Fruit fly (Drosophila melanogaster) whole organism, embryonic: ENCODE measurements around the gene Vha16-3.

ENCODE experiments used
- Atf3 ChIP-seq: fragments of 200-800 bp; sonication (Bioruptor generic); optimal IDR thresholded peaks from 3 replicates; lab custom pipeline; 2016; ENCODE audit warnings: missing biosample characterization, missing genetic modification characterization
- Awh ChIP-seq: fragments of 200-800 bp; sonication (Bioruptor generic); IDR thresholded peaks from 2 replicates; pipeline ENCODE4, ENCODE4 v1.3.6; 2022; ENCODE audit warnings: missing biosample characterization, missing genetic modification characterization
- CG10654 ChIP-seq: fragments of 200-800 bp; sonication (Bioruptor generic); optimal IDR thresholded peaks from 2 replicates; lab custom pipeline; 2016; ENCODE audit warnings: missing biosample characterization, missing genetic modification characterization
- CG12155 ChIP-seq: fragments of 200-800 bp; sonication (Bioruptor generic); optimal IDR thresholded peaks from 3 replicates; lab custom pipeline; 2016; ENCODE audit warnings: missing biosample characterization, missing genetic modification characterization
- CG12391 ChIP-seq: fragments of 200-800 bp; sonication (Bioruptor generic); optimal IDR thresholded peaks from 3 replicates; lab custom pipeline; 2018; ENCODE audit warnings: missing biosample characterization, mild to moderate bottlenecking, missing genetic modification characterization, moderate library complexity
- CG12744 ChIP-seq: fragments of 200-800 bp; sonication (Bioruptor generic); optimal IDR thresholded peaks from 2 replicates; lab custom pipeline; 2016; ENCODE audit warnings: missing biosample characterization, missing genetic modification characterization
- CG13123 ChIP-seq: fragments of 200-800 bp; sonication (Bioruptor generic); optimal IDR thresholded peaks from 2 replicates; lab custom pipeline; 2016; ENCODE audit warnings: missing biosample characterization, missing genetic modification characterization
- CG13287 ChIP-seq: fragments of 200-800 bp; sonication (Bioruptor generic); IDR thresholded peaks from 2 replicates; pipeline ENCODE4 v1.3.6; 2022; ENCODE audit warnings: missing biosample characterization, missing genetic modification characterization; ENCODE audit not compliant: partially characterized antibody
- CG14014 ChIP-seq: fragments of 200-800 bp; sonication (Bioruptor generic); IDR thresholded peaks from 2 replicates; pipeline ENCODE4 v1.3.6; 2022; ENCODE audit warnings: missing biosample characterization, missing genetic modification characterization
- CG14667 ChIP-seq: fragments of 200-800 bp; sonication (Bioruptor generic); IDR thresholded peaks from 2 replicates; pipeline ENCODE4 v1.3.6; 2022; ENCODE audit warnings: missing biosample characterization, missing genetic modification characterization
- CG15011 ChIP-seq: fragments of 200-800 bp; sonication (Bioruptor generic); optimal IDR thresholded peaks from 3 replicates; lab custom pipeline; 2018; ENCODE audit warnings: missing biosample characterization, mild to moderate bottlenecking, missing genetic modification characterization
- CG15073 ChIP-seq: fragments of 200-800 bp; sonication (Bioruptor generic); optimal IDR thresholded peaks from 2 replicates; lab custom pipeline; 2016; ENCODE audit warnings: missing biosample characterization, missing genetic modification characterization
- CG15601 ChIP-seq: fragments of 200-800 bp; sonication (Bioruptor generic); optimal IDR thresholded peaks from 3 replicates; lab custom pipeline; 2019; ENCODE audit warnings: missing biosample characterization, mild to moderate bottlenecking, missing genetic modification characterization, moderate library complexity
- CG1602 ChIP-seq: fragments of 200-800 bp; sonication (Bioruptor generic); optimal IDR thresholded peaks from 3 replicates; lab custom pipeline; 2016; ENCODE audit warnings: missing biosample characterization, missing genetic modification characterization
- CG17912 ChIP-seq: fragments of 200-800 bp; sonication (Bioruptor generic); optimal IDR thresholded peaks from 2 replicates; lab custom pipeline; 2018; ENCODE audit warnings: missing biosample characterization, mild to moderate bottlenecking, missing genetic modification characterization
- CG2712 ChIP-seq: fragments of 200-800 bp; optimal IDR thresholded peaks from 3 replicates; lab custom pipeline; 2019; ENCODE audit warnings: missing biosample characterization, mild to moderate bottlenecking, missing genetic modification characterization, moderate library complexity
- CG2889 ChIP-seq: fragments of 200-800 bp; sonication (Bioruptor generic); IDR thresholded peaks from 3 replicates; pipeline ENCODE4 v1.3.6; 2022; ENCODE audit warnings: missing biosample characterization, missing genetic modification characterization
- CG3065 ChIP-seq: fragments of 200-800 bp; sonication (Bioruptor generic); optimal IDR thresholded peaks from 2 replicates; lab custom pipeline; 2016; ENCODE audit warnings: missing biosample characterization, missing genetic modification characterization
- CG31388 ChIP-seq: fragments of 200-800 bp; sonication (Bioruptor generic); optimal IDR thresholded peaks from 2 replicates; lab custom pipeline; 2016; ENCODE audit warnings: missing biosample characterization, missing genetic modification characterization
- CG3847 ChIP-seq: fragments of 200-800 bp; sonication (Bioruptor generic); IDR thresholded peaks from 2 replicates; pipeline ENCODE4 v1.3.6; 2022; ENCODE audit warnings: missing biosample characterization, missing genetic modification characterization
- CG7271 ChIP-seq: fragments of 200-800 bp; sonication (Bioruptor generic); optimal IDR thresholded peaks from 2 replicates; lab custom pipeline; 2018; ENCODE audit warnings: missing biosample characterization, mild to moderate bottlenecking, missing genetic modification characterization, moderate library complexity
- CG8944 ChIP-seq: fragments of 200-800 bp; sonication (Bioruptor generic); optimal IDR thresholded peaks from 3 replicates; lab custom pipeline; 2016; ENCODE audit warnings: missing biosample characterization, missing genetic modification characterization
- CG9609 ChIP-seq: fragments of 200-800 bp; sonication (Bioruptor generic); optimal IDR thresholded peaks from 3 replicates; lab custom pipeline; 2016; ENCODE audit warnings: missing biosample characterization, missing genetic modification characterization
- Dad ChIP-seq: fragments of 200-800 bp; sonication (Bioruptor generic); optimal IDR thresholded peaks from 3 replicates; lab custom pipeline; 2016; ENCODE audit warnings: missing biosample characterization, missing genetic modification characterization
- Doc2 ChIP-seq: fragments of 200-800 bp; sonication (Bioruptor generic); IDR thresholded peaks from 2 replicates; pipeline ENCODE4 v1.3.6; 2022; ENCODE audit warnings: missing biosample characterization, missing genetic modification characterization
- Eip74EF ChIP-seq, 2 experiments: fragments of 200-800 bp in 1 of 2; fragments of >200 bp in 1 of 2; sonication (Bioruptor generic) in 1 of 2; optimal IDR thresholded peaks; 2 replicates each; lab custom pipeline; 2017 to 2019; ENCODE audit warnings: missing biosample characterization in 2 of 2, missing genetic modification characterization in 2 of 2, mild to moderate bottlenecking in 1 of 2, moderate library complexity in 1 of 2
- Hr78 ChIP-seq, 2 experiments: fragments of 200-800 bp in 1 of 2; fragments of >200 bp in 1 of 2; sonication (Bioruptor generic) in 1 of 2; optimal IDR thresholded peaks; 2 replicates each; lab custom pipeline; 2017 to 2019; ENCODE audit warnings: missing biosample characterization in 2 of 2, missing genetic modification characterization in 2 of 2, mild to moderate bottlenecking in 1 of 2, moderate library complexity in 1 of 2
- MESR4 ChIP-seq: fragments of 200-800 bp; sonication (Bioruptor generic); optimal IDR thresholded peaks from 2 replicates; lab custom pipeline; 2018; ENCODE audit warnings: missing biosample characterization, mild to moderate bottlenecking, missing genetic modification characterization, moderate library complexity
- MTF-1 ChIP-seq: fragments of 200-800 bp; sonication (Bioruptor generic); optimal IDR thresholded peaks from 2 replicates; lab custom pipeline; 2018; ENCODE audit warnings: missing biosample characterization, mild to moderate bottlenecking, missing genetic modification characterization, borderline replicate concordance
- Nf-YC ChIP-seq: fragments of 200-800 bp; optimal IDR thresholded peaks from 3 replicates; lab custom pipeline; 2019; ENCODE audit warnings: missing biosample characterization, mild to moderate bottlenecking, missing genetic modification characterization, moderate library complexity
- Optix ChIP-seq: fragments of 200-800 bp; sonication (Bioruptor generic); IDR thresholded peaks from 3 replicates; pipeline ENCODE4 v1.3.6; 2022; ENCODE audit warnings: missing biosample characterization, missing genetic modification characterization
- Xrp1 ChIP-seq: fragments of 200-800 bp; sonication (Bioruptor generic); IDR thresholded peaks from 2 replicates; pipeline ENCODE4 v1.3.6; 2022; ENCODE audit warnings: missing biosample characterization, missing genetic modification characterization
- ab ChIP-seq: fragments of 200-800 bp; sonication (Bioruptor generic); optimal IDR thresholded peaks from 2 replicates; lab custom pipeline; 2016; ENCODE audit warnings: missing biosample characterization, missing genetic modification characterization
- al ChIP-seq: fragments of 200-800 bp; sonication (Bioruptor generic); IDR thresholded peaks from 2 replicates; pipeline ENCODE4 v1.3.6; 2022; ENCODE audit warnings: missing biosample characterization, missing genetic modification characterization
- bowl ChIP-seq: fragments of 200-800 bp; sonication (Bioruptor generic); IDR thresholded peaks from 2 replicates; pipeline ENCODE4 v1.3.6; 2022; ENCODE audit warnings: missing biosample characterization, missing genetic modification characterization
- chm ChIP-seq: fragments of 200-800 bp; sonication (Bioruptor generic); IDR thresholded peaks from 2 replicates; pipeline ENCODE4 v1.3.6; 2022; ENCODE audit warnings: missing biosample characterization, missing genetic modification characterization
- chn ChIP-seq: fragments of 200-800 bp; sonication (Bioruptor generic); optimal IDR thresholded peaks from 2 replicates; lab custom pipeline; 2016; ENCODE audit warnings: missing biosample characterization, missing genetic modification characterization
- corto ChIP-seq: fragments of 200-800 bp; sonication (Bioruptor generic); optimal IDR thresholded peaks from 2 replicates; lab custom pipeline; 2016; ENCODE audit warnings: missing biosample characterization, mild to moderate bottlenecking, missing genetic modification characterization, moderate library complexity
- cwo ChIP-seq: fragments of 200-800 bp; sonication (Bioruptor generic); optimal IDR thresholded peaks from 3 replicates; lab custom pipeline; 2017; ENCODE audit warnings: missing biosample characterization, missing genetic modification characterization, mild to moderate bottlenecking, moderate library complexity, missing genetic modification reagents
- emc ChIP-seq: fragments of 200-800 bp; sonication (Bioruptor generic); optimal IDR thresholded peaks from 2 replicates; lab custom pipeline; 2016; ENCODE audit warnings: missing biosample characterization, missing genetic modification characterization
- lbe ChIP-seq: fragments of 200-800 bp; sonication (Bioruptor generic); optimal IDR thresholded peaks from 2 replicates; lab custom pipeline; 2016; ENCODE audit warnings: missing biosample characterization, mild to moderate bottlenecking, missing genetic modification characterization
- lilli ChIP-seq: fragments of 200-800 bp; sonication (Bioruptor generic); optimal IDR thresholded peaks from 3 replicates; lab custom pipeline; 2016; ENCODE audit warnings: missing biosample characterization, missing genetic modification characterization
- nau ChIP-seq: fragments of 200-800 bp; sonication (Bioruptor generic); optimal IDR thresholded peaks from 3 replicates; lab custom pipeline; 2017; ENCODE audit warnings: missing biosample characterization, mild to moderate bottlenecking, missing genetic modification characterization, missing genetic modification reagents
- pfk ChIP-seq: fragments of 200-800 bp; sonication (Bioruptor generic); optimal IDR thresholded peaks from 2 replicates; lab custom pipeline; 2018; ENCODE audit warnings: missing biosample characterization, mild to moderate bottlenecking, missing genetic modification characterization, moderate library complexity
- psq ChIP-seq: fragments of 200-800 bp; sonication (Bioruptor generic); optimal IDR thresholded peaks from 2 replicates; lab custom pipeline; 2017; ENCODE audit warnings: missing biosample characterization, missing genetic modification characterization
- repo ChIP-seq: fragments of 200-800 bp; sonication (Bioruptor generic); optimal IDR thresholded peaks from 2 replicates; lab custom pipeline; 2016; ENCODE audit warnings: missing biosample characterization, missing genetic modification characterization
- run ChIP-seq: fragments of 200-800 bp; sonication (Bioruptor generic); optimal IDR thresholded peaks from 3 replicates; lab custom pipeline; 2018; ENCODE audit warnings: missing biosample characterization, mild to moderate bottlenecking, missing genetic modification characterization
- sc ChIP-seq, 3 experiments: fragments of >200 bp in 2 of 3; fragments of 200-800 bp in 1 of 3; sonication (Bioruptor generic) in 1 of 3; optimal IDR thresholded peaks; 2 replicates in 2 of 3; 3 replicates in 1 of 3; lab custom pipeline; 2017; ENCODE audit warnings: mild to moderate bottlenecking in 1 of 3, missing biosample characterization in 1 of 3, missing genetic modification characterization in 1 of 3, missing genetic modification reagents in 1 of 3
- slbo ChIP-seq: fragments of 200-800 bp; sonication (Bioruptor generic); IDR thresholded peaks from 2 replicates; pipeline ENCODE4 v1.3.6; 2022; ENCODE audit warnings: missing biosample characterization, missing genetic modification characterization
- vvl ChIP-seq: fragments of 200-800 bp; sonication (Bioruptor generic); IDR thresholded peaks from 2 replicates; pipeline ENCODE4 v1.3.6; 2022; ENCODE audit warnings: missing biosample characterization, missing genetic modification characterization
- z ChIP-seq: fragments of 200-800 bp; sonication (Bioruptor generic); IDR thresholded peaks from 3 replicates; pipeline ENCODE4 v1.3.6; 2022; ENCODE audit warnings: missing biosample characterization, missing genetic modification characterization

Gene Vha16-3

DNA sequence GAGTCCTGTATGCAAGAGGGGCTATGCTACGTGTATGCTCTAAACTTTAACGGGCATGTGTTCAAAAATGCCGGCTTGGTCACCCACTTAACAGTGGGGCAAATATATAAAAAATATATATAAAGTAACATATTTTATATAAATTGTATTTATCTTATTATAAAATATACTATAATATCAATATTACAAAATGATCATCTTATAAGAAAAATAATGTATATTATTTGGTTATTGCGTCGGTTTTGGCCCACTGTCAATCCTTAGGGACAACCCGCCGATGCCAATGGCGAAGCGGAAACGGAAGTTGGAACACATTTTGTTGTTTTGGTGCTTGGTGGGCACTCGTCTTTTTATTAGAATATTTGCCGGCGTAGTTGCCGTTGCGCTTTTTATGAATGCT, 22.6 kb upstream of the Vha16-3 start (continued):
- TF ChIP-seq CG3847 (GFP tag; lab: Robert Waterston, UW): no peak
- TF ChIP-seq CG14667 (GFP tag; lab: Robert Waterston, UW): no peak
- TF ChIP-seq Xrp1: peak; percentile 66
- no peak for TF ChIP-seq lilli (GFP tag; lab: Kevin White, UChicago)
- no peak for TF ChIP-seq nau (GFP tag; lab: Kevin White, UChicago)
- TF ChIP-seq CG15601: peak; percentile 3
- TF ChIP-seq CG3065 (GFP tag; lab: Kevin White, UChicago): no peak
- peak; percentile 10 for TF ChIP-seq run (tag; lab: Kevin White, UChicago)
- TF ChIP-seq CG10654 (GFP tag; lab: Kevin White, UChicago): no peak
- peak; percentile 53 for TF ChIP-seq CG12391 (tag; lab: Kevin White, UChicago)
- no peak for TF ChIP-seq CG13123 (GFP tag; lab: Kevin White, UChicago)
- TF ChIP-seq Atf3 (GFP tag; lab: Kevin White, UChicago): no peak
- TF ChIP-seq cwo (GFP tag; lab: Kevin White, UChicago): peak; percentile 27
- no peak for TF ChIP-seq z (GFP tag; lab: Robert Waterston, UW)
- TF ChIP-seq CG12155 (GFP tag; lab: Kevin White, UChicago): no peak
- TF ChIP-seq CG14014 (GFP tag; lab: Robert Waterston, UW): no peak
- no peak for TF ChIP-seq CG2889 (GFP tag; lab: Robert Waterston, UW)
- no peak for TF ChIP-seq MTF-1 (GFP tag; lab: Kevin White, UChicago)
- no peak for TF ChIP-seq CG8944 (GFP tag; lab: Kevin White, UChicago)
- TF ChIP-seq Dad (GFP tag; lab: Kevin White, UChicago): no peak
- no peak for TF ChIP-seq MESR4
- no peak for TF ChIP-seq Eip74EF (GFP tag; optimal IDR thresholded peaks at IDR 0.05; lab: Kevin White, UChicago)
- no peak for TF ChIP-seq pfk (GFP tag; lab: Kevin White, UChicago)
- no peak for TF ChIP-seq repo
- TF ChIP-seq bowl: no peak
- TF ChIP-seq Doc2 (GFP tag; lab: Robert Waterston, UW): no peak
- no peak for TF ChIP-seq Hr78 (GFP tag; optimal IDR thresholded peaks at IDR 0.05; lab: Kevin White, UChicago)
- peak; percentile 24 for TF ChIP-seq CG1602 (GFP tag; lab: Kevin White, UChicago)
- TF ChIP-seq CG13287: no peak
- no peak for TF ChIP-seq al
- TF ChIP-seq ab (GFP tag; lab: Kevin White, UChicago): no peak
- TF ChIP-seq CG2712 (tag; lab: Kevin White, UChicago): peak; percentile 64
- no peak; the same call in 1 of the 2 replicates for TF ChIP-seq Awh
- TF ChIP-seq sc (optimal IDR thresholded peaks at IDR 0.05; lab: Kevin White, UChicago): no peak
- TF ChIP-seq sc (GFP tag; optimal IDR thresholded peaks at IDR 0.05; lab: Kevin White, UChicago): peak; percentile 5
- no peak for TF ChIP-seq corto (GFP tag; lab: Kevin White, UChicago)
- TF ChIP-seq CG7271 (tag; lab: Kevin White, UChicago): peak; percentile 63
- TF ChIP-seq chm (GFP tag; lab: Robert Waterston, UW): no peak
- no peak for TF ChIP-seq Optix (GFP tag; lab: Robert Waterston, UW)
- no peak for TF ChIP-seq Nf-YC (tag; lab: Kevin White, UChicago)
- no peak for TF ChIP-seq CG31388 (GFP tag; lab: Kevin White, UChicago)
- no peak for TF ChIP-seq lbe (GFP tag; lab: Kevin White, UChicago)
- no peak for TF ChIP-seq CG12744 (GFP tag; lab: Kevin White, UChicago)
- no peak for TF ChIP-seq psq
- no peak for TF ChIP-seq CG9609 (GFP tag; lab: Kevin White, UChicago)
- TF ChIP-seq slbo (GFP tag; lab: Robert Waterston, UW): no peak
- no peak for TF ChIP-seq CG15011 (GFP tag; lab: Kevin White, UChicago)
- TF ChIP-seq CG15073 (GFP tag; lab: Kevin White, UChicago): no peak
- no peak for TF ChIP-seq CG17912 (GFP tag; lab: Kevin White, UChicago)
- TF ChIP-seq chn (GFP tag; lab: Kevin White, UChicago): no peak
- peak; percentile 58; the same call in 1 of the 2 replicates for TF ChIP-seq vvl (GFP tag; lab: Robert Waterston, UW)
- TF ChIP-seq emc (GFP tag; lab: Kevin White, UChicago): no peak
